Worm (Caenorhabditis elegans) whole organism, L4/young adult: ENCODE data around the gene phat-7.

Experiments
- dao-5 ChIP-seq: sonication (generic microtip); optimal IDR thresholded peaks from 2 replicates; lab custom pipeline; 2016; ENCODE audit warnings: missing genotype, missing genetic modification characterization, moderate library complexity, missing compliant biosample characterization
- him-1 ChIP-seq: sonication (generic microtip); optimal IDR thresholded peaks from 2 replicates; lab custom pipeline; 2016; ENCODE audit warnings: missing genotype, missing genetic modification reagents, missing genetic modification characterization, missing compliant biosample characterization

ce11 chrV:4035811-4036210 is 10.4 kb upstream of the phat-7 start, which contains the start of gene C49G7.13:
- TF ChIP-seq dao-5, result no peak
- TF ChIP-seq him-1 (tag; lab: Kevin White, UChicago), result no peak
